Fruit fly (Drosophila melanogaster) whole organism, adult: ENCODE measurements around the gene CG3285.

Experiments used
- CG11617 ChIP-seq: fragments of 200-800 bp; sonication (Bioruptor generic); optimal IDR thresholded peaks from 2 replicates; lab custom pipeline; 2017; ENCODE audit warnings: mild to moderate bottlenecking, missing biosample characterization, missing genetic modification reagents, missing genetic modification characterization
- CG12768 ChIP-seq: fragments of 200-800 bp; sonication (Bioruptor generic); optimal IDR thresholded peaks from 2 replicates; lab custom pipeline; 2017; ENCODE audit warnings: missing biosample characterization, missing genetic modification characterization, mild to moderate bottlenecking, moderate library complexity, missing genetic modification reagents
- CG14711 ChIP-seq: fragments of 200-800 bp; sonication (Bioruptor generic); optimal IDR thresholded peaks from 2 replicates; lab custom pipeline; 2018; ENCODE audit warnings: missing biosample characterization, mild to moderate bottlenecking, missing genetic modification characterization, moderate library complexity
- CG1620 ChIP-seq: fragments of 200-800 bp; sonication (Bioruptor generic); optimal IDR thresholded peaks from 2 replicates; lab custom pipeline; 2016; ENCODE audit warnings: missing biosample characterization, missing genetic modification characterization
- CG33017 ChIP-seq: fragments of 200-800 bp; sonication (Bioruptor generic); optimal IDR thresholded peaks from 2 replicates; lab custom pipeline; 2018; ENCODE audit warnings: missing biosample characterization, mild to moderate bottlenecking, missing genetic modification characterization, moderate library complexity
- CG5204 ChIP-seq: fragments of 200-800 bp; sonication (Bioruptor generic); optimal IDR thresholded peaks from 2 replicates; lab custom pipeline; 2016; ENCODE audit warnings: missing biosample characterization, missing genetic modification characterization
- CG7045 ChIP-seq: fragments of 200-800 bp; sonication (Bioruptor generic); optimal IDR thresholded peaks from 2 replicates; lab custom pipeline; 2017; ENCODE audit warnings: missing biosample characterization, mild to moderate bottlenecking, missing genetic modification characterization
- CG7101 ChIP-seq: fragments of 200-800 bp; sonication (Bioruptor generic); optimal IDR thresholded peaks from 2 replicates; lab custom pipeline; 2018; ENCODE audit warnings: missing biosample characterization, mild to moderate bottlenecking, missing genetic modification characterization, moderate library complexity
- Clk ChIP-seq: fragments of 200-800 bp; sonication (Bioruptor generic); optimal IDR thresholded peaks from 2 replicates; lab custom pipeline; 2017; ENCODE audit warnings: missing biosample characterization, missing genetic modification characterization
- Crg-1 ChIP-seq: fragments of 200-800 bp; sonication (Bioruptor generic); optimal IDR thresholded peaks from 2 replicates; lab custom pipeline; 2016; ENCODE audit warnings: missing biosample characterization, missing genetic modification characterization
- Hr96 ChIP-seq: fragments of 200-800 bp; sonication (Bioruptor generic); optimal IDR thresholded peaks from 2 replicates; lab custom pipeline; 2016; ENCODE audit warnings: missing biosample characterization, missing genetic modification characterization
- Mnt ChIP-seq: fragments of 200-800 bp; sonication (Bioruptor generic); optimal IDR thresholded peaks from 2 replicates; lab custom pipeline; 2016; ENCODE audit warnings: missing biosample characterization, mild to moderate bottlenecking, missing genetic modification characterization
- bab1 ChIP-seq: fragments of 200-800 bp; sonication (Bioruptor generic); optimal IDR thresholded peaks from 3 replicates; lab custom pipeline; 2019; ENCODE audit warnings: missing biosample characterization, mild to moderate bottlenecking, missing genetic modification characterization, moderate library complexity
- cic ChIP-seq: fragments of 200-800 bp; sonication (Bioruptor generic); optimal IDR thresholded peaks from 2 replicates; lab custom pipeline; 2017; ENCODE audit warnings: missing biosample characterization, mild to moderate bottlenecking, missing genetic modification characterization, moderate library complexity
- cnc ChIP-seq, 2 experiments: fragments of >200 bp; optimal IDR thresholded peaks; 2 replicates each; lab custom pipeline; 2017
- kay ChIP-seq: fragments of 200-800 bp; sonication (Bioruptor generic); peaks from one replicate; lab custom pipeline; 2016; ENCODE audit warnings: missing biosample characterization, missing genetic modification characterization, borderline replicate concordance
- ovo ChIP-seq: fragments of 200-800 bp; sonication (Bioruptor generic); optimal IDR thresholded peaks from 2 replicates; lab custom pipeline; 2016; ENCODE audit warnings: missing biosample characterization, missing genetic modification characterization
- pad ChIP-seq: fragments of 200-800 bp; sonication (Bioruptor generic); optimal IDR thresholded peaks from 3 replicates; lab custom pipeline; 2017; ENCODE audit warnings: missing biosample characterization, missing genetic modification characterization, mild to moderate bottlenecking, moderate library complexity, missing genetic modification reagents
- tj ChIP-seq: fragments of 200-800 bp; sonication (Bioruptor generic); optimal IDR thresholded peaks from 3 replicates; lab custom pipeline; 2017; ENCODE audit warnings: missing biosample characterization, mild to moderate bottlenecking, missing genetic modification characterization, moderate library complexity
- toe ChIP-seq: fragments of 200-800 bp; sonication (Bioruptor generic); optimal IDR thresholded peaks from 2 replicates; lab custom pipeline; 2016; ENCODE audit warnings: missing biosample characterization, missing genetic modification characterization

The CG3285 gene

DNA sequence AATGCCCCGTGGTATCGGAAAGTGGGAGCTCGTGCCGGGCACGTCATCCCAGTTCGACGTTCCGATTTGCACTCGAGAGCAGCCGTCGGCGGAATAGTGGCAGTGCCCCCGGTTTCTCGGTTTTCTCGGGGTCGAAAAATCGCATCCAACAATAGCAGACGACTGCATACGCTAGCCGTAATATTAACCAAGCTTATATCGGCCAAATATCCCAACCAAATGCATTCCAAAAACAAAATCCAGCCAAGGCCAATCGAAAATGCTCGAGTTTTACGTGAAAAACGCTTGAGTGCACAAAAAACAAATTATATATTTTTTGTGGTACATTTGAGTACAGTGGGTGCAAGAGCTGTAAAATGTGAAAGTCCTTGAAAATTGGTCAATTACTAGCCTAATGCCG is 40.6 kb downstream of the CG3285 start:
- TF ChIP-seq kay = no peak
- TF ChIP-seq toe (GFP tag; lab: Kevin White, UChicago) = no peak
- TF ChIP-seq CG33017 = peak; percentile 24
- peak; percentile 48 for TF ChIP-seq Mnt (GFP tag; lab: Kevin White, UChicago)
- no peak for TF ChIP-seq bab1 (GFP tag; lab: Kevin White, UChicago)
- no peak for TF ChIP-seq CG1620 (GFP tag; lab: Kevin White, UChicago)
- no peak for TF ChIP-seq ovo (GFP tag; lab: Kevin White, UChicago)
- TF ChIP-seq CG12768 (GFP tag; lab: Kevin White, UChicago) = peak; percentile 35
- TF ChIP-seq CG5204 (GFP tag; lab: Kevin White, UChicago) = no peak
- peak; percentile 11 for TF ChIP-seq CG7045 (GFP tag; lab: Kevin White, UChicago)
- TF ChIP-seq Hr96 (GFP tag; lab: Kevin White, UChicago) = no peak
- no peak for TF ChIP-seq CG7101 (tag; lab: Kevin White, UChicago)
- no peak for TF ChIP-seq Clk (GFP tag; lab: Kevin White, UChicago)
- TF ChIP-seq cnc (optimal IDR thresholded peaks at IDR 0.05; lab: Kevin White, UChicago) = no peak
- no peak for TF ChIP-seq pad
- TF ChIP-seq tj (GFP tag; lab: Kevin White, UChicago) = peak; percentile 45
- TF ChIP-seq cic = peak; percentile 49
- no peak for TF ChIP-seq CG14711 (tag; lab: Kevin White, UChicago)
- TF ChIP-seq Crg-1 (GFP tag; lab: Kevin White, UChicago) = no peak
- peak; percentile 24 for TF ChIP-seq CG11617 (GFP tag; lab: Kevin White, UChicago)

DNA sequence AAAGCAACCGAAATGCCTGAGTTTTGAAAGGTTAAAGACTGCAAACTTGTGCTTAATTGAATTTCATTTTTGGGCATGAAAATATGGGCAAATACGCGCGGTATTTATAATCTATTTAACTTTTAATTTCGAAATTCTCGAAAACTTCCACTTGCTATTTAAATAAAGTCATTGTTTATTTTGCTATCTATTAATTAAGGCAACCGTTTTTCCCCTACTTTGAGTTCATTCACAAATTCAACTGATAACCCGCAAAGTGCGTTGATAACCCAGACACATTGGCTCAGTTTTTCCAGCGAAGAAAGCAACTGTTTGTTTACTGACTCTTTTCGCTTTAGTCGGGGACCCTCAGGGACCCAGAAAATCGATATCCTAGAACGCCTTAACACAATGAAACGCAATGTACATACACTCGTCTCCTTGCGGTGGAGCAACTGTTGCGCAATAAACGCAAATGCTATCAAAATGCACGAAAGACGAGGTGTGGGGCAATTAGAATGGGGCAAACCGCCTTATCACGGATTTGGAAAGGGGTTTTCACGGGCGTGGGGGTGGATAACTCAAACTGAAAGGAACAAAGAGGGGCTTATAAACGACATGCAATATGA is 41.2 kb downstream of the CG3285 start:
- TF ChIP-seq kay (peak; percentile 25), CG7045 (GFP tag; lab: Kevin White, UChicago) (no peak)

DNA sequence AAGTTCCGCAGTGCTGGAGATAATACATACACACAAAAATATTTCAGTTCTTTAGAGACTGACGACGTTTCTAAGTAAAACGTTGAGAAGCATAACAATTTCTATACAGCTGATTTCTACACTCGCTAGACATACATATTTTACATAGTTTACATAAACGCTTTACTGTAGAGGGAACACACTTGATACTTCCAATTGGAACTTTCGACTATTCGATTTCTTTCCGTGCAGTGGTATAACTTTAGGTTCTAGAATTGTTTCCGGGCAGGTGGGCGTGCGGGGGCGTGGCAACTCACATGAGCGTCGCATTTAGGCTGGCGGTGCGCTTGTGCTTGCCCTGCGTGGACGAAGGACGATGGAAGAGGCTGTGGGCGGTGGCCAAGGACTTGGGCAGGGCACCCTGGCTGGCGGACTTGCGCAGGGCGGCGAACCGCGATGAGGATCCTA is 41.8 kb downstream of the CG3285 start:
- peak; percentile 1 for TF ChIP-seq tj (GFP tag; lab: Kevin White, UChicago)
- no peak for TF ChIP-seq Mnt (GFP tag; lab: Kevin White, UChicago)
- TF ChIP-seq CG11617 (GFP tag; lab: Kevin White, UChicago) = peak; percentile 23
- TF ChIP-seq Clk (GFP tag; lab: Kevin White, UChicago) = peak; percentile 2
- TF ChIP-seq bab1 (GFP tag; lab: Kevin White, UChicago) = peak; percentile 18
- TF ChIP-seq CG14711 (tag; lab: Kevin White, UChicago) = peak; percentile 13
- peak; percentile 35 for TF ChIP-seq CG1620 (GFP tag; lab: Kevin White, UChicago)
- no peak for TF ChIP-seq CG33017
- TF ChIP-seq CG7101 (tag; lab: Kevin White, UChicago) = peak; percentile 37

DNA sequence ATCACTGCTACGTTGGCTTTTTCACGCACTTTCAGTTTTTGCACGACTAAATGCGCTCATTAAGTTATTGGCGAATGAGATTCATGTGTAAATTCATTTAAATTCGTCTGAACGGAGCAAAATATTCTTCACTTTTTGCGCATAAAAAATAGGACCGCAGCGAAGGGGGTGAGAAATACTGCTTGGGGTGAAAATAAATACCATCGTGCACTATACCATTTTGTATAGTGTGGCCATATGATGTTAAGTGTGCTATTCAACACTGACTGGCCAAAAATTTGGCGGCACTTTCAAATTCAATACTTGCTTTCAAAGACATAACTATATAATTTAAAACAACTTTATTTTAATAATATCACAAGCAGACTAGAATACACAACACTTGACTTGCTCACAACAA is 42.5 kb downstream of the CG3285 start, which contains the start of gene GramD1B:
Gene GramD1B (minus strand): TSS at position 131 of the 400 bp plus-strand sequence.
- peak; percentile 50 for TF ChIP-seq CG14711 (tag; lab: Kevin White, UChicago)
- no peak for TF ChIP-seq Clk (GFP tag; lab: Kevin White, UChicago)
- no peak for TF ChIP-seq CG7045 (GFP tag; lab: Kevin White, UChicago)
- TF ChIP-seq CG11617 (GFP tag; lab: Kevin White, UChicago) = no peak
- TF ChIP-seq tj (GFP tag; lab: Kevin White, UChicago) = no peak
- TF ChIP-seq toe (GFP tag; lab: Kevin White, UChicago) = no peak
- TF ChIP-seq CG7101 (tag; lab: Kevin White, UChicago) = peak; percentile 57
- peak; percentile 51 for TF ChIP-seq bab1 (GFP tag; lab: Kevin White, UChicago)
- no peak for TF ChIP-seq Hr96 (GFP tag; lab: Kevin White, UChicago)
- TF ChIP-seq ovo (GFP tag; lab: Kevin White, UChicago) = peak; percentile 17
- peak; percentile 34 for TF ChIP-seq Mnt (GFP tag; lab: Kevin White, UChicago)
- peak; percentile 43 for TF ChIP-seq pad
- no peak for TF ChIP-seq CG5204 (GFP tag; lab: Kevin White, UChicago)
- TF ChIP-seq CG12768 (GFP tag; lab: Kevin White, UChicago) = peak; percentile 23
- no peak for TF ChIP-seq cnc (optimal IDR thresholded peaks at IDR 0.05; lab: Kevin White, UChicago)
- no peak for TF ChIP-seq CG33017
- TF ChIP-seq CG1620 (GFP tag; lab: Kevin White, UChicago) = peak; percentile 26
- TF ChIP-seq kay = peak; percentile 57
- TF ChIP-seq Crg-1 (GFP tag; lab: Kevin White, UChicago) = peak; percentile 54
- TF ChIP-seq cic = no peak

DNA sequence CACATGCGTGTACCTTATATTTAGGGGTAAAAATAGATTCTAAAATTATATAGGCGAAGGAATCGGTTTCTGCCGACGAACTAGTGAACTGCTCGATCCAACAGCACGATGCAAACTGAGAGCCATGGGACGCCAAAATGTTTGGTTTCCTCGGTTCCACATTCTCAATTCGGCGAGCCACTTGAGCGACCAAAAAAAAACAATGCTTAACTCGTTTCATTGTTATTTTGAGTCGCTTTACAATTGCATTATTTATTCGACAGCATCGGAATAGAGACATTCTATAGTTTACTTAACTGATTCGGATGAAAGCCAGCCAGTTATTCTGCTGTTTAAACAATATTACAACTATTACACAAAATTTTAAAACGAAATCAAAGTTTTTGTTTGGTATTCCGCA is 44.9 kb downstream of the CG3285 start, which contains the start of gene CG15412:
Gene CG15412 (minus strand): TSS at position 101 of the 400 bp plus-strand sequence.
- TF ChIP-seq Hr96 (GFP tag; lab: Kevin White, UChicago) (no peak), bab1 (GFP tag; lab: Kevin White, UChicago) (no peak), cnc (optimal IDR thresholded peaks at IDR 0.05; lab: Kevin White, UChicago) (no peak), cic (no peak), pad (no peak), CG5204 (GFP tag; lab: Kevin White, UChicago) (no peak), kay (no peak), CG33017 (no peak), CG1620 (GFP tag; lab: Kevin White, UChicago) (no peak), toe (GFP tag; lab: Kevin White, UChicago) (no peak), tj (GFP tag; lab: Kevin White, UChicago) (no peak), CG7101 (tag; lab: Kevin White, UChicago) (no peak), CG7045 (GFP tag; lab: Kevin White, UChicago) (no peak), Mnt (GFP tag; lab: Kevin White, UChicago) (no peak), Crg-1 (GFP tag; lab: Kevin White, UChicago) (no peak)

DNA sequence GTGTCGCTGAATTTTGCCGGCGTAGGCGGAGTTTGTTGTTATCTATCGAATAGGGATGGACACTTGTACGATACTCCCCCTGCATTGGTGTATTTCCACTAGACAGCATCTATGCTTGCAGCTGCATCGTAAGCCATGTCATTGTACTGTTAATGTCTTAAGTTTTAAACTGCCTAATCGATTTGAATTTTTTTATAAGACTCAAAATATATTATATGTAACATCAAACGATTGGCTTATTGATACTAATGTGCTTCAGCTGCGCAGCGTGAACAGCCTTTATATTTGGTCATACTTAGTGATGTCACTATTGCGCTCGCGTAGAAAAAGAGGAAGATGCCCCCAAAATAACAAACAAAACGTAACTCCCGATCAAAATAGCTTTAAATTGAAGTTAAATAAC is 46.0 kb downstream of the CG3285 start, which contains the start of the genes CG9662 and Ptpa:
Gene CG9662 (minus strand): TSS at position 54 of the 403 bp plus-strand sequence.
Gene Ptpa (plus strand): TSS at position 319 of the 403 bp plus-strand sequence.
- TF ChIP-seq cic (no peak), Clk (GFP tag; lab: Kevin White, UChicago) (peak; percentile 33), CG14711 (tag; lab: Kevin White, UChicago) (peak; percentile 56), CG7045 (GFP tag; lab: Kevin White, UChicago) (peak; percentile 46), Mnt (GFP tag; lab: Kevin White, UChicago) (peak; percentile 15), Hr96 (GFP tag; lab: Kevin White, UChicago) (peak; percentile 80), CG12768 (GFP tag; lab: Kevin White, UChicago) (no peak), pad (peak; percentile 36), tj (GFP tag; lab: Kevin White, UChicago) (peak; percentile 73), ovo (GFP tag; lab: Kevin White, UChicago) (no peak), CG33017 (peak; percentile 21), CG5204 (GFP tag; lab: Kevin White, UChicago) (no peak), kay (peak; percentile 30), bab1 (GFP tag; lab: Kevin White, UChicago) (peak; percentile 47), toe (GFP tag; lab: Kevin White, UChicago) (peak; percentile 85), Crg-1 (GFP tag; lab: Kevin White, UChicago) (no peak), CG11617 (GFP tag; lab: Kevin White, UChicago) (peak; percentile 26), cnc (optimal IDR thresholded peaks at IDR 0.05; lab: Kevin White, UChicago) (no peak), CG7101 (tag; lab: Kevin White, UChicago) (peak; percentile 61), CG1620 (GFP tag; lab: Kevin White, UChicago) (peak; percentile 82)
